Worm (Caenorhabditis elegans) whole organism, mixed stage, embryonic: ENCODE data around the gene dop-2.

Experiments
- M03D4.4 ChIP-seq: sonication (generic microtip); optimal IDR thresholded peaks from 2 replicates; lab custom pipeline; 2017; ENCODE audit warnings: mild to moderate bottlenecking, missing genetic modification characterization, missing compliant biosample characterization
- bed-3 ChIP-seq: fragments of 200-800 bp; sonication (Bioruptor generic); optimal IDR thresholded peaks from 3 replicates; lab custom pipeline; 2018; ENCODE audit warnings: mild to moderate bottlenecking, missing genetic modification characterization, moderate library complexity, missing compliant biosample characterization
- blmp-1 ChIP-seq: fragments of 150-350 bp; optimal IDR thresholded peaks from 2 replicates; lab custom pipeline; 2014; ENCODE audit warnings: missing biosample characterization, missing genetic modification characterization
- ceh-39 ChIP-seq: fragments of 150-350 bp; optimal IDR thresholded peaks from 2 replicates; lab custom pipeline; 2014; ENCODE audit warnings: missing biosample characterization, missing genetic modification characterization
- ceh-43 ChIP-seq: fragments of 200-800 bp; sonication (Bioruptor generic); optimal IDR thresholded peaks from 2 replicates; lab custom pipeline; 2018; ENCODE audit warnings: mild to moderate bottlenecking, missing genetic modification characterization, moderate library complexity, missing compliant biosample characterization
- ceh-83 ChIP-seq: fragments of 200-800 bp; sonication (Bioruptor generic); optimal IDR thresholded peaks from 2 replicates; lab custom pipeline; 2018; ENCODE audit warnings: mild to moderate bottlenecking, missing genetic modification characterization, missing compliant biosample characterization
- ces-1 ChIP-seq: fragments of 150-350 bp; optimal IDR thresholded peaks from 2 replicates; lab custom pipeline; 2014; ENCODE audit warnings: missing biosample characterization, missing genetic modification reagents, missing genetic modification characterization
- cnd-1 ChIP-seq: fragments of 200-800 bp; sonication (Bioruptor generic); optimal IDR thresholded peaks from 2 replicates; lab custom pipeline; 2018; ENCODE audit warnings: mild to moderate bottlenecking, missing genetic modification characterization, missing compliant biosample characterization
- drap-1 ChIP-seq: fragments of 200-800 bp; sonication (Bioruptor generic); optimal IDR thresholded peaks from 3 replicates; lab custom pipeline; 2018; ENCODE audit warnings: mild to moderate bottlenecking, missing genetic modification characterization, missing compliant biosample characterization
- elt-1 ChIP-seq: sonication (generic microtip); optimal IDR thresholded peaks from 2 replicates; lab custom pipeline; 2017; ENCODE audit warnings: missing genetic modification characterization, mild to moderate bottlenecking, missing compliant biosample characterization, antibody characterized with exemption, moderate library complexity, borderline replicate concordance; ENCODE audit not compliant: insufficient read depth
- flh-1 ChIP-seq: fragments of 200-800 bp; sonication (Bioruptor generic); optimal IDR thresholded peaks from 2 replicates; lab custom pipeline; 2018; ENCODE audit warnings: mild to moderate bottlenecking, missing genetic modification characterization, moderate library complexity, missing compliant biosample characterization
- ham-2 ChIP-seq: fragments of 200-800 bp; sonication (Bioruptor generic); optimal IDR thresholded peaks from 2 replicates; lab custom pipeline; 2018; ENCODE audit warnings: mild to moderate bottlenecking, missing genetic modification characterization, missing compliant biosample characterization
- hlh-1 ChIP-seq: fragments of 150-350 bp; optimal IDR thresholded peaks from 2 replicates; lab custom pipeline; 2014; ENCODE audit warnings: missing biosample characterization, missing genetic modification reagents, missing genetic modification characterization
- lin-13 ChIP-seq: fragments of 150-350 bp; optimal IDR thresholded peaks from 2 replicates; lab custom pipeline; 2014; ENCODE audit warnings: missing biosample characterization, missing genetic modification characterization
- lsy-2 ChIP-seq: fragments of 150-350 bp; optimal IDR thresholded peaks from 2 replicates; lab custom pipeline; 2014; ENCODE audit warnings: missing biosample characterization, missing genetic modification characterization
- mep-1 ChIP-seq: fragments of 150-350 bp; optimal IDR thresholded peaks from 2 replicates; lab custom pipeline; 2017; ENCODE audit warnings: missing biosample characterization, missing genetic modification reagents, missing genetic modification characterization, inconsistent platforms
- mls-2 ChIP-seq: sonication (generic microtip); optimal IDR thresholded peaks from 2 replicates; lab custom pipeline; 2016; ENCODE audit warnings: mild to moderate bottlenecking, missing genetic modification characterization, moderate library complexity, missing compliant biosample characterization
- nhr-12 ChIP-seq: fragments of 150-350 bp; optimal IDR thresholded peaks from 2 replicates; lab custom pipeline; 2014; ENCODE audit warnings: missing biosample characterization, missing genetic modification characterization
- nhr-237 ChIP-seq: fragments of 150-350 bp; optimal IDR thresholded peaks from 2 replicates; lab custom pipeline; 2014; ENCODE audit warnings: missing biosample characterization, missing genetic modification characterization
- nhr-28 ChIP-seq: fragments of 150-350 bp; optimal IDR thresholded peaks from 2 replicates; lab custom pipeline; 2014; ENCODE audit warnings: missing biosample characterization, missing genetic modification characterization
- nhr-76 ChIP-seq: sonication (generic microtip); optimal IDR thresholded peaks from 2 replicates; lab custom pipeline; 2017; ENCODE audit warnings: missing biosample characterization, missing genetic modification characterization
- pha-4 ChIP-seq: fragments of 150-350 bp; optimal IDR thresholded peaks from 2 replicates; lab custom pipeline; 2018; ENCODE audit warnings: missing biosample characterization, missing genetic modification reagents, missing genetic modification characterization
- sem-2 ChIP-seq: fragments of 200-800 bp; sonication (Bioruptor generic); optimal IDR thresholded peaks from 2 replicates; lab custom pipeline; 2018; ENCODE audit warnings: mild to moderate bottlenecking, missing genetic modification characterization, missing compliant biosample characterization
- snpc-4 ChIP-seq: fragments of 150-350 bp; optimal IDR thresholded peaks from 2 replicates; lab custom pipeline; 2014; ENCODE audit warnings: missing biosample characterization, missing genetic modification characterization
- sptf-1 ChIP-seq: sonication (generic microtip); optimal IDR thresholded peaks from 2 replicates; lab custom pipeline; 2017; ENCODE audit warnings: mild to moderate bottlenecking, missing genetic modification characterization, moderate library complexity, missing compliant biosample characterization
- unc-120 ChIP-seq: sonication (generic microtip); optimal IDR thresholded peaks from 2 replicates; lab custom pipeline; 2017; ENCODE audit warnings: missing genetic modification characterization, missing compliant biosample characterization; ENCODE audit not compliant: poor library complexity, severe bottlenecking
- unc-62 ChIP-seq: fragments of 150-350 bp; optimal IDR thresholded peaks from 2 replicates; lab custom pipeline; 2014; ENCODE audit warnings: missing biosample characterization, missing genetic modification reagents, missing genetic modification characterization
- zip-8 ChIP-seq: fragments of 150-350 bp; optimal IDR thresholded peaks from 2 replicates; lab custom pipeline; 2014; ENCODE audit warnings: missing biosample characterization, missing genetic modification characterization
- ztf-11 ChIP-seq: fragments of 150-350 bp; optimal IDR thresholded peaks from 2 replicates; lab custom pipeline; 2014; ENCODE audit warnings: missing biosample characterization, missing genetic modification characterization

Gene dop-2

DNA sequence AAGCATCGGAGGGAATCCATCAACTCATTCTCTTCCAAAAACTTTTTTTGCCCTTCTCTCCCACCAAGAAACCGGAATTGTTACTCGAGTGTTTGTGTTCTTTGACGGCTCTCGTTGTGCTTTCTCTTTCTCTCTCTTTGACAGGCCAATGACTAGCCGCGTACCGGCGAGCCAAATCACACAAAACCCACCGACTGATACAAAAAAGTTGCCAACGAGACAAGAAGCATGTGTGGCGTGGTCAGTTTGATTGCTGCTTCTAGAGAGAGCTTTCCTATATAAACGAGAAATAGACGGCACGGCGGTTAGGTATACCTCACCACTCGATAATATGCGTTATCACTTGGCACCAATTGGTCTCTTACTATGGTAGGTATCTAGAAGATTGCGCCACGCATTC is 7.4 kb downstream of the dop-2 start, which contains the start of gene pqn-63:
Gene pqn-63 (plus strand): TSS at position 307 of the 400 bp plus-strand sequence.
- TF ChIP-seq unc-62 (GFP tag; lab: Kevin White, UChicago): no peak
- TF ChIP-seq bed-3 (GFP tag; lab: Kevin White, UChicago): no peak
- TF ChIP-seq nhr-12 (tag; lab: Kevin White, UChicago): no peak
- no peak for TF ChIP-seq lsy-2 (tag; lab: Kevin White, UChicago)
- no peak for TF ChIP-seq M03D4.4 (tag; lab: Kevin White, UChicago)
- TF ChIP-seq sem-2 (GFP tag; lab: Kevin White, UChicago): no peak
- TF ChIP-seq pha-4 (tag; lab: Kevin White, UChicago): no peak
- no peak for TF ChIP-seq mls-2 (tag; lab: Kevin White, UChicago)
- TF ChIP-seq sptf-1 (tag; lab: Kevin White, UChicago): no peak
- no peak for TF ChIP-seq flh-1
- no peak for TF ChIP-seq elt-1
- TF ChIP-seq lin-13 (tag; lab: Kevin White, UChicago): no peak

DNA sequence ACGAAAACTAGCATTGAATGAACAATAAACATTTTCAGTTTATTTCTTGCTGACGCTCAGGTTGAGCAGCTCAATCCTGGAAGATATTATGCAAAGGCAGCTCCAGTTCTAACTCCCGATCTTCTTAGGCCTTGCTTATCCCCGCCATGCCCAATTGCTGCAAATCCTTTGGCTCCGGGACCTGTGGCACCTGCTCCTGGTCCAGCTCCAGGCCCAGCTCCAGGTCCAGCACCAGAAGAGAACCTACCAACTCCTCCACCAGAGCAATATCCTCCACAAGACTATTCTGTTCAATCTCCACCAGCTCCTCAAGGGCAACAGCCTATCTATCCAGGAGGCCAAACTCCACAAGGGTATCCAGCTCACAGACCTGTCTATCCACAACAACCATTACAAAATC is 7.8 kb downstream of the dop-2 start:
- no peak for TF ChIP-seq unc-120 (tag; lab: Kevin White, UChicago)
- no peak for TF ChIP-seq M03D4.4 (tag; lab: Kevin White, UChicago)
- TF ChIP-seq flh-1: no peak
- no peak for TF ChIP-seq zip-8
- no peak for TF ChIP-seq unc-62 (GFP tag; lab: Kevin White, UChicago)
- no peak for TF ChIP-seq elt-1
- no peak for TF ChIP-seq mls-2 (tag; lab: Kevin White, UChicago)

DNA sequence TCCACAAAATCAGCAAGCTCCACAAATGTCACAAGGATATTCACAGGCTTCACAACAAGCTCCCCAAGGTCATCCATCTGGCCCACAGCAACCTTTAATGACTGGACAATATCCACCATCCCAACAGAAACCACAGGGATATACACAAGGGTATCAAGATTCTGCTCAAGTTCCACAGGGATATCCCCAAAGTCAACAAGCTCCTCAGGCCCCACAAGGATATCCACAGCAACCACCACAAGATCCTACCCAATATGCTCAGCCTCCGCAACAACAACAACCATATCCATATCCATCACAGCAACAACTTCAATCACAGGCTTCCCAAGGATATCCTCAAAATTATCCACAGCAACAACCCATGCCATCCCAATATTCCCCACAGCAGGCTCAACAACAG is 8.3 kb downstream of the dop-2 start:
- TF ChIP-seq ztf-11 (tag; lab: Kevin White, UChicago) (no peak), cnd-1 (tag; lab: Kevin White, UChicago) (no peak), ceh-43 (GFP tag; lab: Kevin White, UChicago) (no peak), ces-1 (GFP tag; lab: Kevin White, UChicago) (no peak), drap-1 (GFP tag; lab: Kevin White, UChicago) (no peak), mep-1 (tag; lab: Kevin White, UChicago) (no peak), unc-62 (GFP tag; lab: Kevin White, UChicago) (no peak), ham-2 (no peak), elt-1 (no peak), hlh-1 (no peak), mls-2 (tag; lab: Kevin White, UChicago) (no peak), zip-8 (no peak), snpc-4 (tag; lab: Kevin White, UChicago) (no peak), unc-120 (tag; lab: Kevin White, UChicago) (no peak), bed-3 (GFP tag; lab: Kevin White, UChicago) (no peak), nhr-12 (tag; lab: Kevin White, UChicago) (no peak), ceh-39 (tag; lab: Kevin White, UChicago) (no peak), flh-1 (no peak), nhr-76 (tag; lab: Kevin White, UChicago) (no peak), ceh-83 (GFP tag; lab: Kevin White, UChicago) (no peak)
- TF ChIP-seq, all 35 proteins: peak for 0

DNA sequence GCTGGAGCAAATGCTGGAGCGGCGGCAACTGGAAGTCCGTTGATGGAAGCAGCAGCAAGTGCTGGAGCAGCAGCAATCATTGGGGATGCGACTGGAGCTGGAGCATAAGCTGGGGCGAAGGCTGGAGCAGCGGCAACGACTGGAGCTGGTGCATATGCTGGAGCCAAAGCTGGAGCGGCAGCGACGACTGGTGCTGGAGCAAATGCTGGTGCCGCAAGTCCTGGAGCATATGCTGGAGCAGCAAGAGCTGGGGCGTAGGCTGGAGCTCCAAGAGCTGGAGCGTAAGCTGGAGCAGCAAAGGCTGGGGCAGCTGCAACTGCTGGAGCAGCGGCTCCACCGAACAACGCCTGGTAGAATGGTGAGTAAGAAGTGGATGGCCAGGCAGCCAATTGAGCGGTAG is 10.1 kb downstream of the dop-2 start:
- TF ChIP-seq blmp-1 (tag; lab: Kevin White, UChicago) (no peak), nhr-237 (tag; lab: Kevin White, UChicago) (no peak), M03D4.4 (tag; lab: Kevin White, UChicago) (no peak), unc-120 (tag; lab: Kevin White, UChicago) (no peak), lsy-2 (tag; lab: Kevin White, UChicago) (no peak), nhr-28 (no peak), unc-62 (GFP tag; lab: Kevin White, UChicago) (no peak), pha-4 (tag; lab: Kevin White, UChicago) (no peak), zip-8 (no peak), sptf-1 (tag; lab: Kevin White, UChicago) (no peak), drap-1 (GFP tag; lab: Kevin White, UChicago) (no peak), elt-1 (no peak), cnd-1 (tag; lab: Kevin White, UChicago) (no peak), ham-2 (no peak)

- no peak for TF ChIP-seq sptf-1 (tag; lab: Kevin White, UChicago)
These were observed 10.6 kb downstream of the dop-2 start, which contains the start of gene idpc-7 for ce11 chrV:9618919-9619318. TSS of gene idpc-7 (minus strand) at chrV:9619019.
